Worm (Caenorhabditis elegans): ENCODE data around the gene dyrb-1.

- no peak for TF ChIP-seq tra-4 (tag; optimal IDR thresholded peaks at IDR 0.05)
- TF ChIP-seq tbx-37 (GFP tag; conservative IDR thresholded peaks at IDR 0.05): no peak
- no peak for TF ChIP-seq scrt-1 (GFP tag; IDR thresholded peaks at IDR 0.05)
- TF ChIP-seq ama-1 (optimal IDR thresholded peaks at IDR 0.05): no peak
- TF ChIP-seq hmbx-1 (tag; optimal IDR thresholded peaks at IDR 0.05): no peak
- TF ChIP-seq flt-1 (GFP tag; IDR thresholded peaks at IDR 0.05): no peak
- no peak for TF ChIP-seq hnd-1 (tag; optimal IDR thresholded peaks at IDR 0.05)
- no peak for TF ChIP-seq ets-7 (tag; optimal IDR thresholded peaks at IDR 0.05)
- TF ChIP-seq F13C5.2 (tag; optimal IDR thresholded peaks at IDR 0.05): no peak
- TF ChIP-seq ceh-13 (GFP tag; optimal IDR thresholded peaks at IDR 0.05): no peak
Measured at ce11 chrII:9116404-9116803, 9.5 kb upstream of the dyrb-1 start.
